Fruit fly (Drosophila melanogaster): ENCODE data around the gene 140up.

140up gene

dm6 chr3R:14125479-14126121, at the start of gene 140up, which contains the start of gene Polr2B (continued):
- TF ChIP-seq sd (tag; optimal IDR thresholded peaks at IDR 0.05), result peak; percentile 77
- peak; percentile 93 for TF ChIP-seq bcd (GFP tag; optimal IDR thresholded peaks at IDR 0.05)
- peak; percentile 96 for TF ChIP-seq vvl (GFP tag; IDR thresholded peaks at IDR 0.05)
- peak; percentile 95 for TF ChIP-seq B-H2 (GFP tag; optimal IDR thresholded peaks at IDR 0.05)
- peak; percentile 90 for TF ChIP-seq al (GFP tag; IDR thresholded peaks at IDR 0.05)
- peak; percentile 70 for TF ChIP-seq Elba2 (GFP tag; optimal IDR thresholded peaks at IDR 0.05)
- TF ChIP-seq CG1792 (GFP tag; optimal IDR thresholded peaks at IDR 0.05), result peak; percentile 47
- peak; percentile 66 for TF ChIP-seq CG8359 (GFP tag; optimal IDR thresholded peaks at IDR 0.05; ENCODE audit: borderline replicate concordance)
- peak; percentile 86 for TF ChIP-seq CG30431 (GFP tag; optimal IDR thresholded peaks at IDR 0.05)
- peak; percentile 74 for TF ChIP-seq CG4854 (GFP tag; optimal IDR thresholded peaks at IDR 0.05)
- peak; percentile 87 for TF ChIP-seq kay (GFP tag; optimal IDR thresholded peaks at IDR 0.05)
- TF ChIP-seq CG17361 (GFP tag; IDR thresholded peaks at IDR 0.05), result peak; percentile 97
- peak; percentile 84 for TF ChIP-seq CG7271 (tag; optimal IDR thresholded peaks at IDR 0.05)
- peak; percentile 57; the same call in 1 of the 2 replicates for TF ChIP-seq CkIIα-i1 (GFP tag; IDR thresholded peaks at IDR 0.05)
- peak; percentile 91 for TF ChIP-seq CG18764 (GFP tag; optimal IDR thresholded peaks at IDR 0.05)
- peak; percentile 92; the same call in 2 of the 3 replicates for TF ChIP-seq ken (GFP tag; IDR thresholded peaks at IDR 0.05)
- peak; percentile 49 for TF ChIP-seq CG11398 (GFP tag; optimal IDR thresholded peaks at IDR 0.05)
- TF ChIP-seq CG15011 (GFP tag; optimal IDR thresholded peaks at IDR 0.05), result peak; percentile 84
- TF ChIP-seq kah (GFP tag; optimal IDR thresholded peaks at IDR 0.05), result peak; percentile 76
- no peak for TF ChIP-seq sima (GFP tag; optimal IDR thresholded peaks at IDR 0.05)
- peak; percentile 72 for TF ChIP-seq Deaf1 (tag; optimal IDR thresholded peaks at IDR 0.05)
- TF ChIP-seq CG4707 (GFP tag; optimal IDR thresholded peaks at IDR 0.05), result peak; percentile 15
- peak; percentile 80 for TF ChIP-seq Ravus (GFP tag; IDR thresholded peaks at IDR 0.05)
- TF ChIP-seq onecut (GFP tag; IDR thresholded peaks at IDR 0.05), result peak; percentile 75
- peak; percentile 91 for TF ChIP-seq CG18619 (GFP tag; optimal IDR thresholded peaks at IDR 0.05)
- TF ChIP-seq CG17912 (GFP tag; optimal IDR thresholded peaks at IDR 0.05), result peak; percentile 74
- peak; percentile 76 for TF ChIP-seq CG2116 (GFP tag; optimal IDR thresholded peaks at IDR 0.05)
- TF ChIP-seq otp (GFP tag; IDR thresholded peaks at IDR 0.05), result peak; percentile 76; the same call in 2 of the 3 replicates
- peak; percentile 78 for TF ChIP-seq cas (GFP tag; IDR thresholded peaks at IDR 0.05)
- peak; percentile 20 for TF ChIP-seq CTCF (GFP tag; optimal IDR thresholded peaks at IDR 0.05)
- peak; percentile 53; the same call in 1 of the 2 replicates for TF ChIP-seq Gsc (GFP tag; IDR thresholded peaks at IDR 0.05)
- peak; percentile 1 for TF ChIP-seq zf30C (GFP tag; optimal IDR thresholded peaks at IDR 0.05)
- TF ChIP-seq dan (GFP tag; IDR thresholded peaks at IDR 0.05), result peak; percentile 37; the same call in 1 of the 2 replicates
- TF ChIP-seq CG12744 (GFP tag; optimal IDR thresholded peaks at IDR 0.05), result peak; percentile 55
- TF ChIP-seq pfk (GFP tag; optimal IDR thresholded peaks at IDR 0.05), result no peak
- peak; percentile 83 for TF ChIP-seq Dip3 (GFP tag; optimal IDR thresholded peaks at IDR 0.05)
- TF ChIP-seq gt (GFP tag; IDR thresholded peaks at IDR 0.05), result peak; percentile 78
- TF ChIP-seq H15 (GFP tag; IDR thresholded peaks at IDR 0.05), result peak; percentile 86; the same call in 2 of the 3 replicates
- peak; percentile 94 for TF ChIP-seq trem (tag; optimal IDR thresholded peaks at IDR 0.05)
- peak; percentile 59 for TF ChIP-seq CG5953 (GFP tag; IDR thresholded peaks at IDR 0.05)
- TF ChIP-seq crc (GFP tag; optimal IDR thresholded peaks at IDR 0.05), result peak; percentile 53
- TF ChIP-seq CG11504 (tag; optimal IDR thresholded peaks at IDR 0.05), result peak; percentile 92
- TF ChIP-seq CG8478 (optimal IDR thresholded peaks at IDR 0.05), result no peak
- peak; percentile 88 for TF ChIP-seq tap (tag; optimal IDR thresholded peaks at IDR 0.05)
- TF ChIP-seq YL-1 (GFP tag; optimal IDR thresholded peaks at IDR 0.05), result peak; percentile 88
- TF ChIP-seq NK7.1 (GFP tag; optimal IDR thresholded peaks at IDR 0.05), result peak; percentile 36
- peak; percentile 92 for TF ChIP-seq dmrt11E (tag; optimal IDR thresholded peaks at IDR 0.05)
- peak; percentile 89 for TF ChIP-seq CG17385 (GFP tag; optimal IDR thresholded peaks at IDR 0.05)
- TF ChIP-seq Hr51 (GFP tag; optimal IDR thresholded peaks at IDR 0.05), result peak; percentile 83 to 93
- TF ChIP-seq CG6813 (GFP tag; optimal IDR thresholded peaks at IDR 0.05), result peak; percentile 74
- no peak; the same call in 1 of the 3 replicates for TF ChIP-seq Optix (GFP tag; IDR thresholded peaks at IDR 0.05)

Data from whole organism, embryonic.